Worm (Caenorhabditis elegans): ENCODE data around the gene irld-47.

The irld-47 gene

DNA sequence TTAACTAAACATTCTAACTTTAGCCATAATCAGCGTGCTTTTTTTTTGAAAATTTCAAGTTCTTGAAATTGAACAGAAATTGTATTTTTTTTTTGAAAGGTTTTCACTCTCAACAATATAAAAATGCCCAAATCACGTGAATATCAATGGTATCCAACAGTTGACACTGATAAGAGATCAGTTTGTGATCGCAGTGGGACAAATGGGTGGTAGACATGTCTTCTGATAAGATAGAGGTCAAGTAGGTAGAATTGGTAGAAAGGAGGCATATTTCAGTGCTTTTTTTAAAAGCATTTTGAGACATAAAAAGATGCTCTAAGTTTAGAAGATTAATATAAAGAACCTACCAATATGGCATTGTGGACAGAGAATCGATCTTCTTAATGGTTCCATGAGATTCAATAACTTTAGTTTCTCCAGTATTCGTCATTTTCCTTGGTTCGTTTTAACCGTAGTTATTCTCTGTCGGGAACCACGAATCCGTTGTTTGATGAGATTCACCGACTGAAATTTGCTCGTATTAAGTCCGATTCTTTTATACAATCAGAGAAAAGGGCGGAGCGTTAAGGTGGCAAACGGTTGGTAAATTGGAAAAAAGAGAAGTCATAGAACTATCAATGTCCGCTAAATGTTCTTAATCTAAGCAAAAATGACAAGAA, 44.9 kb downstream of the irld-47 start, which contains the start of gene mthf-1 (continued):
- no peak for TF ChIP-seq ceh-20 (GFP tag; IDR thresholded peaks at IDR 0.05)
- TF ChIP-seq madf-5 (GFP tag; IDR thresholded peaks at IDR 0.05) = no peak
- peak; percentile 43 for TF ChIP-seq nhr-6 (tag; optimal IDR thresholded peaks at IDR 0.05)
- no peak for TF ChIP-seq lin-15B (tag; optimal IDR thresholded peaks at IDR 0.05)
- TF ChIP-seq ces-1 (GFP tag; optimal IDR thresholded peaks at IDR 0.05) = no peak
- no peak for TF ChIP-seq ztf-7 (tag; optimal IDR thresholded peaks at IDR 0.05)
- TF ChIP-seq zag-1 (tag; optimal IDR thresholded peaks at IDR 0.05) = no peak
- TF ChIP-seq egl-43 (GFP tag; IDR thresholded peaks at IDR 0.05) = no peak
- TF ChIP-seq arid-1 (GFP tag; conservative IDR thresholded peaks at IDR 0.05) = no peak
- peak; percentile 53 for TF ChIP-seq nhr-48 (tag; optimal IDR thresholded peaks at IDR 0.05)
- peak; percentile 87 for TF ChIP-seq tra-1 (GFP tag; IDR thresholded peaks at IDR 0.05)
- TF ChIP-seq mdl-1 (tag; optimal IDR thresholded peaks at IDR 0.05) = peak in 1 of 2 experiments; percentile 26
- no peak for TF ChIP-seq D1046.2 (GFP tag; IDR thresholded peaks at IDR 0.05)
- no peak for TF ChIP-seq R02D3.7 (tag; optimal IDR thresholded peaks at IDR 0.05)
- no peak for TF ChIP-seq zip-11 (GFP tag; IDR thresholded peaks at IDR 0.05)
- TF ChIP-seq ceh-62 (tag; optimal IDR thresholded peaks at IDR 0.05) = no peak
- TF ChIP-seq mxl-3 (GFP tag; optimal IDR thresholded peaks at IDR 0.05) = no peak
- TF ChIP-seq F10B5.3 (tag; optimal IDR thresholded peaks at IDR 0.05) = no peak
- no peak for TF ChIP-seq nhr-237 (tag; optimal IDR thresholded peaks at IDR 0.05)
- TF ChIP-seq sdz-12 (GFP tag; optimal IDR thresholded peaks at IDR 0.05) = no peak
- no peak for TF ChIP-seq Y75B8A.6 (GFP tag; IDR thresholded peaks at IDR 0.05)
- TF ChIP-seq zfp-2 (tag; optimal IDR thresholded peaks at IDR 0.05) = no peak
- peak; percentile 18 for TF ChIP-seq cey-2 (tag; optimal IDR thresholded peaks at IDR 0.05; ENCODE audit: borderline replicate concordance, insufficient read depth)
- TF ChIP-seq hif-1 (tag; optimal IDR thresholded peaks at IDR 0.05) = no peak
- no peak for TF ChIP-seq unc-62 (GFP tag; optimal IDR thresholded peaks at IDR 0.05 in 1 of 2)
- TF ChIP-seq unc-62 (tag; optimal IDR thresholded peaks at IDR 0.05) = no peak
- no peak for TF ChIP-seq lin-29 (GFP tag; IDR thresholded peaks at IDR 0.05)
- TF ChIP-seq ceh-44 (GFP tag; IDR thresholded peaks at IDR 0.05) = no peak
- no peak for TF ChIP-seq Y48G9A.11 (GFP tag; IDR thresholded peaks at IDR 0.05)
- TF ChIP-seq dpl-1 (GFP tag; optimal IDR thresholded peaks at IDR 0.05) = peak; percentile 2
- TF ChIP-seq Y5F2A.4 (GFP tag; optimal IDR thresholded peaks at IDR 0.05) = no peak
- TF ChIP-seq ceh-82 (tag; optimal IDR thresholded peaks at IDR 0.05) = no peak
- no peak for TF ChIP-seq ceh-32 (tag; optimal IDR thresholded peaks at IDR 0.05; ENCODE audit: poor library complexity)
- no peak for TF ChIP-seq daf-8 (GFP tag; IDR thresholded peaks at IDR 0.05)
- peak; percentile 77 for TF ChIP-seq dmd-6 (GFP tag; IDR thresholded peaks at IDR 0.05)
- no peak for TF ChIP-seq ztf-11 (tag; optimal IDR thresholded peaks at IDR 0.05)
- TF ChIP-seq snpc-1.2 (GFP tag; IDR thresholded peaks at IDR 0.05) = no peak
- peak; percentile 7; the same call in 1 of the 2 replicates for TF ChIP-seq hmg-1.1 (GFP tag; IDR thresholded peaks at IDR 0.05)
- TF ChIP-seq Y105C5A.15 (GFP tag; IDR thresholded peaks at IDR 0.05) = no peak
- TF ChIP-seq nhr-25 (tag; optimal IDR thresholded peaks at IDR 0.05; ENCODE audit: borderline replicate concordance, insufficient read depth) = no peak
- peak; percentile 69 for TF ChIP-seq hlh-11 (tag; optimal IDR thresholded peaks at IDR 0.05)
- peak; percentile 17 for TF ChIP-seq mes-2 (tag; optimal IDR thresholded peaks at IDR 0.05; ENCODE audit: poor library complexity, severe bottlenecking)
- no peak for TF ChIP-seq spr-1 (tag; optimal IDR thresholded peaks at IDR 0.05)
- no peak for TF ChIP-seq attf-4 (tag; optimal IDR thresholded peaks at IDR 0.05)
- TF ChIP-seq ZK337.2 (GFP tag; IDR thresholded peaks at IDR 0.05) = no peak
- TF ChIP-seq zfp-3 (GFP tag; conservative IDR thresholded peaks at IDR 0.05) = no peak
- TF ChIP-seq egl-27 (tag; optimal IDR thresholded peaks at IDR 0.05) = no peak
- no peak for TF ChIP-seq dmd-8 (GFP tag; IDR thresholded peaks at IDR 0.05)
- TF ChIP-seq T26A8.4 (GFP tag; IDR thresholded peaks at IDR 0.05) = peak; percentile 11; the same call in 1 of the 2 replicates
- TF ChIP-seq aha-1 (tag) = peak; percentile 88
- no peak for TF ChIP-seq mxl-2 (GFP tag; conservative IDR thresholded peaks at IDR 0.05)
